In the genomic region with DNA sequence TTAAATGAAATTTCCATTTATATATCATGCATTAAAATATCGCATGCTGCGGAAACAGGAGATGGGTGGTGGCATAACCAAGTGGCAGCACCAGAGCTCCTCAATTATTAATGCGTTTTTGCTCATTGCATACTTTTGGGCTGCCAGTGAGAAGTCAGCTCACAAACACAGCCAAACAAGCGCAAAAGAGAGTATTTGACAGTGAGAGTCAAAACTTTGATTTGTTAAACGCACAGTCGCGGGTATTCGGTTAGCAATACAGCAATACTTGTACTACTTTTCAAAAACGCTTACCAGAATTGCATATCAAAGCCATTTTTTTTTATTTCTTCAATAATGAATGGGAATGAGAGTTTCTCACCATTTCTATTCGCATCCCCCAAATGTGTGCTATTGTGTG, we compare ENCODE assay signal across 2 fruit fly cellular contexts.
A peak's percentile ranks its signal among the peaks of the same experiment; 100 is the strongest.
TF ChIP-seq lines count a peak whose summit lies in the region.

No protein-coding gene starts in this region.

TF ChIP-seq in whole organism, embryonic, 481 proteins besides CTCF, POLR2A, EP300 and RAD21 (continued from another document and continues in another):
- TF ChIP-seq Camta (GFP tag; optimal IDR thresholded peaks at IDR 0.05; lab: Kevin White, UChicago) (no peak), CG14050 (GFP tag; IDR thresholded peaks at IDR 0.05; lab: Robert Waterston, UW) (no peak), CG13624 (GFP tag; optimal IDR thresholded peaks at IDR 0.05; lab: Kevin White, UChicago) (no peak), prd (optimal IDR thresholded peaks at IDR 0.05; lab: Kevin White, UChicago) (no peak), prd (GFP tag; IDR thresholded peaks at IDR 0.05; lab: Robert Waterston, UW) (no peak), kah (GFP tag; optimal IDR thresholded peaks at IDR 0.05; lab: Kevin White, UChicago) (no peak), CG11504 (tag; optimal IDR thresholded peaks at IDR 0.05; lab: Kevin White, UChicago) (peak; percentile 35), psq (GFP tag; optimal IDR thresholded peaks at IDR 0.05; lab: Kevin White, UChicago) (no peak), Sox102F (GFP tag; optimal IDR thresholded peaks at IDR 0.05; lab: Kevin White, UChicago) (peak; percentile 1), ash1 (GFP tag; optimal IDR thresholded peaks at IDR 0.05; lab: Kevin White, UChicago) (no peak), kay (GFP tag; optimal IDR thresholded peaks at IDR 0.05; lab: Kevin White, UChicago) (no peak), CG3838 (GFP tag; optimal IDR thresholded peaks at IDR 0.05; lab: Kevin White, UChicago) (no peak), CG3163 (GFP tag; optimal IDR thresholded peaks at IDR 0.05; lab: Kevin White, UChicago) (peak; percentile 43), CG17328 (GFP tag; IDR thresholded peaks at IDR 0.05; lab: Robert Waterston, UW) (no peak), chinmo (GFP tag; IDR thresholded peaks at IDR 0.05; lab: Robert Waterston, UW; ENCODE audit: partially characterized antibody) (0 out of 4 replicates have a peak, but pooled peaks have one; percentile 12), grau (tag; optimal IDR thresholded peaks at IDR 0.05; lab: Kevin White, UChicago) (peak; percentile 15), Oaz (GFP tag; IDR thresholded peaks at IDR 0.05; lab: Robert Waterston, UW) (no peak), CG10543 (GFP tag; optimal IDR thresholded peaks at IDR 0.05; lab: Kevin White, UChicago) (no peak), Ets97D (GFP tag; optimal IDR thresholded peaks at IDR 0.05; lab: Kevin White, UChicago) (peak; percentile 21), tin (GFP tag; optimal IDR thresholded peaks at IDR 0.05; lab: Kevin White, UChicago) (no peak), sug (tag; optimal IDR thresholded peaks at IDR 0.05; lab: Kevin White, UChicago) (no peak), ERR (GFP tag; optimal IDR thresholded peaks at IDR 0.05; lab: Kevin White, UChicago) (no peak), E2f2 (GFP tag; IDR thresholded peaks at IDR 0.05; lab: Robert Waterston, UW) (0 out of 2 replicates have a peak, but pooled peaks have one; percentile 21), Dfd (GFP tag; optimal IDR thresholded peaks at IDR 0.05; lab: Kevin White, UChicago) (no peak), BtbVII (GFP tag; optimal IDR thresholded peaks at IDR 0.05; lab: Kevin White, UChicago) (no peak), peb (GFP tag; IDR thresholded peaks at IDR 0.05; lab: Robert Waterston, UW) (no peak), az2 (GFP tag; optimal IDR thresholded peaks at IDR 0.05; lab: Kevin White, UChicago) (no peak), jumu (GFP tag; optimal IDR thresholded peaks at IDR 0.05; lab: Kevin White, UChicago) (no peak), tll (GFP tag; optimal IDR thresholded peaks at IDR 0.05; lab: Kevin White, UChicago) (peak in 1 of 2 experiments; percentile 24), CG6654 (GFP tag; optimal IDR thresholded peaks at IDR 0.05; lab: Kevin White, UChicago) (no peak), Mrtf (GFP tag; IDR thresholded peaks at IDR 0.05; lab: Robert Waterston, UW) (no peak), CG6689 (GFP tag; IDR thresholded peaks at IDR 0.05; lab: Robert Waterston, UW) (no peak), NC2α (GFP tag; optimal IDR thresholded peaks at IDR 0.05; lab: Kevin White, UChicago) (no peak), cad (GFP tag; optimal IDR thresholded peaks at IDR 0.05; lab: Kevin White, UChicago) (no peak), eyg (GFP tag; optimal IDR thresholded peaks at IDR 0.05; lab: Kevin White, UChicago) (no peak), wor (GFP tag; IDR thresholded peaks at IDR 0.05; lab: Robert Waterston, UW) (no peak), CG33557 (GFP tag; optimal IDR thresholded peaks at IDR 0.05; lab: Kevin White, UChicago) (peak; percentile 14), gro (GFP tag; optimal IDR thresholded peaks at IDR 0.05; lab: Kevin White, UChicago) (no peak), pb (GFP tag; optimal IDR thresholded peaks at IDR 0.05; lab: Kevin White, UChicago) (no peak), toy (GFP tag; IDR thresholded peaks at IDR 0.05; lab: Robert Waterston, UW) (no peak), CG12391 (tag; optimal IDR thresholded peaks at IDR 0.05; lab: Kevin White, UChicago) (no peak), dmrt99B (tag; optimal IDR thresholded peaks at IDR 0.05; lab: Kevin White, UChicago) (peak; percentile 6), jigr1 (GFP tag; IDR thresholded peaks at IDR 0.05; lab: Robert Waterston, UW) (no peak), Jarid2 (GFP tag; optimal IDR thresholded peaks at IDR 0.05; lab: Kevin White, UChicago) (no peak), Nf-YA (GFP tag; IDR thresholded peaks at IDR 0.05; lab: Robert Waterston, UW) (no peak), CG3726 (GFP tag; IDR thresholded peaks at IDR 0.05; lab: Robert Waterston, UW) (no peak), Ets65A (GFP tag; lab: Kevin White, UChicago) (no peak), CG12155 (GFP tag; optimal IDR thresholded peaks at IDR 0.05; lab: Kevin White, UChicago) (no peak), ems (GFP tag; optimal IDR thresholded peaks at IDR 0.05; lab: Kevin White, UChicago) (no peak), chm (GFP tag; IDR thresholded peaks at IDR 0.05; lab: Robert Waterston, UW) (peak; percentile 72), Dip2 (GFP tag; IDR thresholded peaks at IDR 0.05; lab: Robert Waterston, UW) (no peak), p53 (GFP tag; optimal IDR thresholded peaks at IDR 0.05; lab: Kevin White, UChicago) (no peak), D19A (tag; optimal IDR thresholded peaks at IDR 0.05; lab: Kevin White, UChicago) (peak; percentile 51), CG10979 (tag; optimal IDR thresholded peaks at IDR 0.05; lab: Kevin White, UChicago) (peak; percentile 17), stwl (tag; optimal IDR thresholded peaks at IDR 0.05; lab: Kevin White, UChicago) (peak; percentile 94), CG12236 (GFP tag; optimal IDR thresholded peaks at IDR 0.05; lab: Kevin White, UChicago) (no peak), CG17829 (tag; optimal IDR thresholded peaks at IDR 0.05; lab: Kevin White, UChicago) (peak; percentile 30), BEAF-32 (GFP tag; optimal IDR thresholded peaks at IDR 0.05; lab: Kevin White, UChicago) (no peak), sna (GFP tag; IDR thresholded peaks at IDR 0.05; lab: Robert Waterston, UW; ENCODE audit: partially characterized antibody) (no peak), CG2889 (GFP tag; IDR thresholded peaks at IDR 0.05; lab: Robert Waterston, UW) (no peak), HLH3B (GFP tag; IDR thresholded peaks at IDR 0.05; lab: Robert Waterston, UW) (no peak), pnt (GFP tag; optimal IDR thresholded peaks at IDR 0.05; lab: Kevin White, UChicago) (no peak), CG10366 (GFP tag; IDR thresholded peaks at IDR 0.05; lab: Robert Waterston, UW) (no peak), C15 (GFP tag; IDR thresholded peaks at IDR 0.05; lab: Robert Waterston, UW) (no peak), CG14860 (GFP tag; IDR thresholded peaks at IDR 0.05; lab: Robert Waterston, UW; ENCODE audit: partially characterized antibody) (no peak), Sry-β (GFP tag; optimal IDR thresholded peaks at IDR 0.05; lab: Kevin White, UChicago) (no peak), pfk (GFP tag; optimal IDR thresholded peaks at IDR 0.05; lab: Kevin White, UChicago) (no peak)

TF ChIP-seq in whole organism, prepupa, 60 proteins besides CTCF, POLR2A, EP300 and RAD21 (continued from another document):
- TF ChIP-seq CG10631 (GFP tag; optimal IDR thresholded peaks at IDR 0.05; lab: Kevin White, UChicago) = peak; percentile 6
- 0 out of 3 replicates have a peak, but pooled peaks have one; percentile 34 for TF ChIP-seq eg (GFP tag; IDR thresholded peaks at IDR 0.05; lab: Robert Waterston, UW)
- TF ChIP-seq CG31627 (GFP tag; optimal IDR thresholded peaks at IDR 0.05; lab: Kevin White, UChicago) = peak; percentile 5
- TF ChIP-seq CG3032 (tag; optimal IDR thresholded peaks at IDR 0.05; lab: Kevin White, UChicago) = no peak
- peak; percentile 2 for TF ChIP-seq topi (GFP tag; optimal IDR thresholded peaks at IDR 0.05; lab: Kevin White, UChicago)
- no peak for TF ChIP-seq fkh (GFP tag; optimal IDR thresholded peaks at IDR 0.05; lab: Kevin White, UChicago)
- TF ChIP-seq Eip75B (GFP tag; optimal IDR thresholded peaks at IDR 0.05; lab: Kevin White, UChicago) = no peak
- no peak for TF ChIP-seq CG8632 (GFP tag; optimal IDR thresholded peaks at IDR 0.05; lab: Kevin White, UChicago)
- TF ChIP-seq Ets21C (GFP tag; optimal IDR thresholded peaks at IDR 0.05; lab: Kevin White, UChicago) = no peak
- TF ChIP-seq achi (GFP tag; optimal IDR thresholded peaks at IDR 0.05; lab: Kevin White, UChicago) = no peak
- TF ChIP-seq OdsH (GFP tag; optimal IDR thresholded peaks at IDR 0.05; lab: Kevin White, UChicago) = peak; percentile 19
- TF ChIP-seq cyc (GFP tag; optimal IDR thresholded peaks at IDR 0.05; lab: Kevin White, UChicago) = no peak
- TF ChIP-seq CG1621 (tag; optimal IDR thresholded peaks at IDR 0.05; lab: Kevin White, UChicago) = no peak
- no peak for TF ChIP-seq Ets96B (tag; optimal IDR thresholded peaks at IDR 0.05; lab: Kevin White, UChicago)
- no peak for TF ChIP-seq dac (GFP tag; optimal IDR thresholded peaks at IDR 0.05; lab: Kevin White, UChicago)
- TF ChIP-seq CG11294 (GFP tag; IDR thresholded peaks at IDR 0.05; lab: Robert Waterston, UW) = no peak
- TF ChIP-seq CG8319 (GFP tag; optimal IDR thresholded peaks at IDR 0.05; lab: Kevin White, UChicago) = no peak
- TF ChIP-seq dsx (GFP tag; optimal IDR thresholded peaks at IDR 0.05; lab: Kevin White, UChicago; ENCODE audit: poor library complexity, severe bottlenecking) = peak; percentile 11
- TF ChIP-seq lz (GFP tag; optimal IDR thresholded peaks at IDR 0.05; lab: Kevin White, UChicago) = peak; percentile 20
- no peak for TF ChIP-seq fd59A (GFP tag; optimal IDR thresholded peaks at IDR 0.05; lab: Kevin White, UChicago)
- TF ChIP-seq CG6792 (GFP tag; optimal IDR thresholded peaks at IDR 0.05; lab: Kevin White, UChicago) = no peak
- TF ChIP-seq CG6854 (GFP tag; optimal IDR thresholded peaks at IDR 0.05; lab: Kevin White, UChicago) = peak; percentile 2
- no peak for TF ChIP-seq Lpt (GFP tag; optimal IDR thresholded peaks at IDR 0.05; lab: Kevin White, UChicago)
- no peak for TF ChIP-seq CG11902 (GFP tag; optimal IDR thresholded peaks at IDR 0.05; lab: Kevin White, UChicago)
- TF ChIP-seq CG6276 (GFP tag; optimal IDR thresholded peaks at IDR 0.05; lab: Kevin White, UChicago) = no peak
- TF ChIP-seq CG8119 (GFP tag; IDR thresholded peaks at IDR 0.05; lab: Robert Waterston, UW) = no peak
- TF ChIP-seq svp (GFP tag; lab: Kevin White, UChicago) = peak; percentile 49
- no peak for TF ChIP-seq salr (GFP tag; optimal IDR thresholded peaks at IDR 0.05; lab: Kevin White, UChicago)
- TF ChIP-seq Eip78C (GFP tag; lab: Kevin White, UChicago) = peak; percentile 46
- TF ChIP-seq net (GFP tag; optimal IDR thresholded peaks at IDR 0.05; lab: Kevin White, UChicago) = peak; percentile 35
- no peak for TF ChIP-seq CG4318 (GFP tag; optimal IDR thresholded peaks at IDR 0.05; lab: Kevin White, UChicago)
- no peak for TF ChIP-seq Eip93F (GFP tag; optimal IDR thresholded peaks at IDR 0.05; lab: Kevin White, UChicago)
- no peak for TF ChIP-seq Sox102F (GFP tag; optimal IDR thresholded peaks at IDR 0.05; lab: Kevin White, UChicago)
- no peak for TF ChIP-seq Gug (GFP tag; IDR thresholded peaks at IDR 0.05; lab: Robert Waterston, UW)
- TF ChIP-seq CG16779 (tag; optimal IDR thresholded peaks at IDR 0.05; lab: Kevin White, UChicago) = no peak
- no peak for TF ChIP-seq fd85E (GFP tag; optimal IDR thresholded peaks at IDR 0.05; lab: Kevin White, UChicago)
- TF ChIP-seq CG10669 (GFP tag; optimal IDR thresholded peaks at IDR 0.05; lab: Kevin White, UChicago) = no peak
- TF ChIP-seq esn (GFP tag; optimal IDR thresholded peaks at IDR 0.05; lab: Kevin White, UChicago) = peak; percentile 46
- no peak for TF ChIP-seq CG6808 (GFP tag; optimal IDR thresholded peaks at IDR 0.05; lab: Kevin White, UChicago)
